Worm (Caenorhabditis elegans) whole organism, L4 larva: ENCODE results near the gene mocs-1.

Experiments
- F10B5.3 ChIP-seq: sonication (generic microtip); optimal IDR thresholded peaks from 2 replicates; lab custom pipeline; 2016; ENCODE audit warnings: mild to moderate bottlenecking, missing genetic modification characterization, missing compliant biosample characterization
- F44E2.7 ChIP-seq: fragments of 200-800 bp; sonication (Bioruptor generic); IDR thresholded peaks from 2 replicates; pipeline ENCODE4 v2.1.2; 2022; ENCODE audit warnings: missing genetic modification characterization, missing compliant biosample characterization
- aha-1 ChIP-seq: fragments of 150-350 bp; peaks from one replicate; lab custom pipeline; 2014; ENCODE audit warnings: missing biosample characterization, missing genetic modification characterization
- ceh-20 ChIP-seq: fragments of 200-800 bp; sonication (Bioruptor generic); IDR thresholded peaks from 2 replicates; pipeline ENCODE4 v1.3.6; 2022; ENCODE audit warnings: missing genetic modification reagents, missing genetic modification characterization, missing compliant biosample characterization
- ceh-28 ChIP-seq: fragments of 150-350 bp; optimal IDR thresholded peaks from 2 replicates; lab custom pipeline; 2014; ENCODE audit warnings: missing biosample characterization, missing genetic modification reagents, missing genetic modification characterization
- ctbp-1 ChIP-seq: fragments of 200-800 bp; sonication (Bioruptor generic); IDR thresholded peaks from 2 replicates; pipeline ENCODE4 v1.3.6; 2022; ENCODE audit warnings: missing genetic modification reagents, missing genetic modification characterization, missing compliant biosample characterization
- daf-19 ChIP-seq: fragments of 200-800 bp; sonication (Bioruptor generic); conservative IDR thresholded peaks from 2 replicates; pipeline ENCODE4 v1.3.6; 2022; ENCODE audit warnings: missing genetic modification characterization, missing compliant biosample characterization
- dpl-1 ChIP-seq: fragments of 150-350 bp; optimal IDR thresholded peaks from 2 replicates; lab custom pipeline; 2014; ENCODE audit warnings: missing biosample characterization, missing genetic modification reagents, missing genetic modification characterization
- dve-1 ChIP-seq: sonication (generic microtip); optimal IDR thresholded peaks from 2 replicates; lab custom pipeline; 2017; ENCODE audit warnings: antibody characterized with exemption, mild to moderate bottlenecking, missing genetic modification characterization, missing compliant biosample characterization; ENCODE audit not compliant: insufficient read depth
- egl-27 ChIP-seq: sonication (generic microtip); optimal IDR thresholded peaks from 3 replicates; lab custom pipeline; 2017; ENCODE audit warnings: missing biosample characterization, missing genetic modification reagents, missing genetic modification characterization
- egl-43 ChIP-seq: fragments of 200-800 bp; sonication (Bioruptor generic); IDR thresholded peaks from 2 replicates; pipeline ENCODE4 v1.3.6; 2022; ENCODE audit warnings: missing genetic modification reagents, missing genetic modification characterization, missing compliant biosample characterization
- fos-1 ChIP-seq: fragments of 150-350 bp; optimal IDR thresholded peaks from 2 replicates; lab custom pipeline; 2014; ENCODE audit warnings: missing biosample characterization, missing genetic modification characterization
- gei-8 ChIP-seq: fragments of 200-800 bp; sonication (Bioruptor generic); optimal IDR thresholded peaks from 2 replicates; lab custom pipeline; 2018; ENCODE audit warnings: mild to moderate bottlenecking, missing genetic modification characterization, missing compliant biosample characterization
- lin-13 ChIP-seq: fragments of 150-350 bp; optimal IDR thresholded peaks from 2 replicates; lab custom pipeline; 2014; ENCODE audit warnings: missing biosample characterization, missing genetic modification reagents, missing genetic modification characterization
- lsy-2 ChIP-seq, 2 experiments: fragments of 150-350 bp in 1 of 2; sonication (generic microtip) in 1 of 2; optimal IDR thresholded peaks; 2 replicates each; lab custom pipeline; 2014 to 2017; ENCODE audit warnings: missing biosample characterization in 2 of 2, missing genetic modification characterization in 2 of 2
- mdl-1 ChIP-seq, 2 experiments: fragments of 150-350 bp in 1 of 2; sonication (generic microtip) in 1 of 2; optimal IDR thresholded peaks; 2 replicates each; lab custom pipeline; 2014 to 2017; ENCODE audit warnings: missing biosample characterization in 2 of 2, missing genetic modification characterization in 2 of 2
- mep-1 ChIP-seq: fragments of 150-350 bp; sonication (generic microtip); optimal IDR thresholded peaks from 3 replicates; lab custom pipeline; 2014; ENCODE audit warnings: missing biosample characterization, missing genetic modification characterization
- nhr-237 ChIP-seq: sonication (generic microtip); optimal IDR thresholded peaks from 2 replicates; lab custom pipeline; 2017; ENCODE audit warnings: missing biosample characterization, missing genetic modification characterization
- nhr-48 ChIP-seq: sonication (generic microtip); optimal IDR thresholded peaks from 2 replicates; lab custom pipeline; 2016; ENCODE audit warnings: mild to moderate bottlenecking, missing genetic modification characterization, missing compliant biosample characterization
- nhr-77 ChIP-seq: fragments of 150-350 bp; optimal IDR thresholded peaks from 2 replicates; lab custom pipeline; 2014; ENCODE audit warnings: missing biosample characterization, missing genetic modification characterization
- set-16 ChIP-seq: fragments of 200-800 bp; sonication (Bioruptor generic); IDR thresholded peaks from 2 replicates; pipeline ENCODE4 v1.3.6; 2022; ENCODE audit warnings: missing genetic modification reagents, missing genetic modification characterization, missing compliant biosample characterization
- snpc-1.2 ChIP-seq: fragments of 200-800 bp; sonication (Bioruptor generic); IDR thresholded peaks from 2 replicates; pipeline ENCODE4 v1.3.6; 2022; ENCODE audit warnings: missing genetic modification reagents, missing genetic modification characterization, missing compliant biosample characterization
- unc-39 ChIP-seq: sonication (generic microtip); optimal IDR thresholded peaks from 2 replicates; lab custom pipeline; 2017; ENCODE audit warnings: missing biosample characterization, missing genetic modification characterization
- unc-62 ChIP-seq, 3 experiments: fragments of 150-350 bp in 1 of 3; sonication (generic microtip); optimal IDR thresholded peaks in 2 of 3; peaks in 1 of 3; 1 replicate in 1 of 3; 2 replicates in 2 of 3; lab custom pipeline; 2014 to 2017; ENCODE audit warnings: missing biosample characterization in 3 of 3, missing genetic modification characterization in 3 of 3, missing genetic modification reagents in 3 of 3, missing genotype in 1 of 3
- vab-7 ChIP-seq: fragments of 200-800 bp; sonication (Bioruptor generic); IDR thresholded peaks from 2 replicates; pipeline ENCODE4 v1.3.6; 2022; ENCODE audit warnings: missing genetic modification reagents, missing genetic modification characterization, missing compliant biosample characterization
- zip-2 ChIP-seq: fragments of 150-350 bp; optimal IDR thresholded peaks from 2 replicates; lab custom pipeline; 2014; ENCODE audit warnings: missing biosample characterization, missing genetic modification characterization

Gene mocs-1

DNA sequence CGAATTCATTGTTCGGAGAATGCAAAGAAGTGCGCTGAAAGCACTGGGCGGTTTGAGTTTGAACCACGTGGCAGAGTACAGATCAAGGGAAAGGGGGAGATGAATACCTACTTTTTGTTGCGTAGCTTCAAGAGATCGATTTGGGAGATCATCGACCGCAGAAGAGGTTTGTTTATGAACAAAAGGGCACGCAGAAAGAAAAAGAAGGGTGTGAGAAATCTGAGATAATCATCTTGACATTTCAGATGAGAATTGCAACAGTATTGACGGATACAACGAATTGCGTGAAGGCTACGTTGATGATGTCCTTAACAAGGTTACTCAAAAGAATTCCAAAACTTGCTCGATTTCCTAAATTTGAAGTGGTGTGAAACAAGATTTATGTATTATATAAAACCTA is 44.7 kb upstream of the mocs-1 start:
- TF ChIP-seq F44E2.7 (no peak), unc-62 (GFP tag; optimal IDR thresholded peaks at IDR 0.05 in 1 of 2; lab: Kevin White, UChicago) (peak in 1 of 2 experiments; percentile 4), unc-62 (tag; optimal IDR thresholded peaks at IDR 0.05; lab: Kevin White, UChicago) (no peak)
- TF ChIP-seq, all 104 proteins: peak for 1

- peak in 1 of 2 experiments; percentile 60 for TF ChIP-seq unc-62 (GFP tag; optimal IDR thresholded peaks at IDR 0.05 in 1 of 2; lab: Kevin White, UChicago)
- TF ChIP-seq unc-62 (tag; optimal IDR thresholded peaks at IDR 0.05; lab: Kevin White, UChicago), result no peak
- no peak for TF ChIP-seq mep-1
These were observed 38.1 kb upstream of the mocs-1 start, which contains the start of gene gcy-36 for ce11 chrX:15478717-15479116. Gene gcy-36, plus strand, starts transcription at chrX:15479017.

DNA sequence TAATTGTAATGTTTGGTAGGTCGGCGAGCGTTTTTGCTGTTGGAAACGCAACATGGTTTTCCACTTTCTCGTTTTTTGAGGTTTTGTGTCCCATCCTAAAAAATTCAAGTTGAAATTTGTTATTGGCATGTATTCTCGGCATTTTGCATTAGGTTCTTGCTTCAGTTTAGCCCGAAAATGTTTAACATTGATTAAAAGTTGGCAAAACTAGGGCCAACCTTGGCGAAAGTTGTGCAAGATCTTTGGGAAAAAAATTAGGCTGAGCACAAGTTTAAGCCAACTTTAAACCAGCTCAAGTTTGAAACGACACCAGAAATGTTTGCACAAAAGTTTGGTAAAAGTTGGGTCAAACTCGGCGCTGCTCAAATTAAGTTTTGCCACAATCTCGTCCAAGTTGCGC is 36.7 kb upstream of the mocs-1 start, which contains the start of gene exc-1:
Gene exc-1, minus strand, starts transcription at position 101 of the 400 bp plus-strand sequence.
- TF ChIP-seq zip-2 (tag; lab: Kevin White, UChicago), result no peak
- TF ChIP-seq F10B5.3, result no peak
- no peak for TF ChIP-seq daf-19 (GFP tag; lab: Robert Waterston, UW)
- no peak for TF ChIP-seq nhr-77 (tag; lab: Kevin White, UChicago)
- TF ChIP-seq ctbp-1, result no peak
- no peak for TF ChIP-seq nhr-237
- TF ChIP-seq unc-39 (tag; lab: Kevin White, UChicago), result no peak
- TF ChIP-seq lin-13 (GFP tag; lab: Kevin White, UChicago), result no peak
- no peak for TF ChIP-seq gei-8 (GFP tag; lab: Kevin White, UChicago)
- no peak for TF ChIP-seq egl-27 (tag; lab: Kevin White, UChicago)
- no peak for TF ChIP-seq mdl-1 (tag; optimal IDR thresholded peaks at IDR 0.05; lab: Kevin White, UChicago)

DNA sequence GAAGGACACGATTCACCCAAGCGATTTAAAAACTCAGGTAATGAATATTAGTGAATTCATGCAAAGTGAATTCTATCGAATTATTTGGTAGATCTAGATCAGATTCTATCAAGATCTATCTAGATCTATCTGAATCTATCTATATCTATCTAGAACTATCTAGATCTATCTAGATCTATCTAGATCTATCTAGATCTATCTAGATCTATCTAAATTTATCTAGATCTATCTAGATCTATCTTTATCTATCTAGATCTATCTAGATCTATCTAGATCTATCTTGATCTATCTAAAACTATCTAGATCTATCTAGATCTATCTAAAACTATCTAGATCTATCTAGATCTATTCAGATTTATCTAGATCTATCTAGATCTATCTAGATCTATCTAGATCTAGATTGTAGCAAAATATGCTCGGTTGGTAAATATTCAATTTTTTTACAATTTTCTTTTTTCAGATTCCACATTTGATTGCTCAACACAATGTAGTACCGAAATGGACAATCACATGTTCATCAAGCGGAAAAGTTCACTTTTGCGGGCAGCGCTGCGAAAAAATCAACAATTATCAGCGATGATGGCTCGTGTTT is 29.5 kb upstream of the mocs-1 start:
- peak; percentile 6 for TF ChIP-seq nhr-48
- TF ChIP-seq ceh-20 (GFP tag; lab: Robert Waterston, UW), result no peak

ce11 chrX:15468657-15469056 is 28.1 kb upstream of the mocs-1 start:
- TF ChIP-seq lin-13 (GFP tag; lab: Kevin White, UChicago) (no peak), set-16 (peak; percentile 52), daf-19 (GFP tag; lab: Robert Waterston, UW) (no peak), snpc-1.2 (0 out of 2 replicates have a peak, but pooled peaks have one; percentile 42), fos-1 (tag; lab: Kevin White, UChicago) (no peak), egl-43 (0 out of 2 replicates have a peak, but pooled peaks have one; percentile 10)

ce11 chrX:15466032-15466431 is 25.4 kb upstream of the mocs-1 start, which contains the start of gene sprr-1:
Gene sprr-1, plus strand, starts transcription at chrX:15466300.
- TF ChIP-seq unc-62 (GFP tag; optimal IDR thresholded peaks at IDR 0.05 in 1 of 2; lab: Kevin White, UChicago) (peak in 1 of 2 experiments; percentile 95), unc-62 (tag; optimal IDR thresholded peaks at IDR 0.05; lab: Kevin White, UChicago) (no peak), vab-7 (GFP tag; lab: Robert Waterston, UW) (no peak)

DNA sequence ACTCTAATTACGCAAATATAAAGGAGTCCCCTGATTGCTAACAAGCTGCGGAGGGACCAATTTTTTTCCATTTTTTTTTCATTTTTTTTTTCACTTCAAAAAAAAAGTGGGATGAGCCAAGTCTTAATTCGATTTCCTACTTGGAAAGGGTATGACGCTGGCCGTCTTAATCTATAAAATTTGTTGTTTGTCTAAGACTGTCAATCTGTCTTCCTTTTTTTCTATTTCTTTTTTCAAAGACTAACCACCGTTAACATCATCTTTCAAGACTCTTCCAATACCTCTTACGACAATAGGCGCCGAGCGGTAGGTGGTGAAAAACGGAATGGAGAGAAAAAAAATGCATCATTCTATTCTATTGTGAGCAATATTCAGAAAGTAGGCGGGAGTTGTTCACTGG is 24.5 kb upstream of the mocs-1 start:
- TF ChIP-seq lsy-2 (tag; optimal IDR thresholded peaks at IDR 0.05; lab: Kevin White, UChicago) (no peak), ceh-28 (tag; lab: Kevin White, UChicago) (no peak), dpl-1 (GFP tag; lab: Kevin White, UChicago) (no peak), aha-1 (tag; lab: Kevin White, UChicago) (peak; percentile 96), ceh-20 (GFP tag; lab: Robert Waterston, UW) (no peak), dve-1 (tag; lab: Kevin White, UChicago) (no peak)
